Worm (Caenorhabditis elegans): ENCODE data around the gene sqv-6.

sqv-6 gene

DNA sequence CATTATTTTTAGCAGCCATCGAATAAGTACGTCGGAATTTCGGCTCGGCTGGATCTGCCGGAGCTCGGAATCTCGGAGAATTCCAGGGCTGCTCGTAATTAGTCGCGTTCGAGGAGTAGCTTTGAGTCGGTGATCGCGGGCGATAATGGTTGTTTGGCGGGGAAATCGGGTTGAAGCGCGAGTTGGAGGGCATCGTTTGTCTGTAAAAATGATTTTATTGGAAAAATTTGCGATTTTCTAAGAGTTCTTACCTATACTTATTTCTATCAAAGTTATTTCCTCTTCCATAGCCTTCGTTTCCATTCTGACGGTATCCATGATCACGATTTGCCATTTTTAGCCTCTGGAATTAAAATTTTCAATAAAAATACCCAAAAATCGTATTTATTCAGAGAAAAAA is 38.8 kb upstream of the sqv-6 start, which contains the start of gene Y50D4C.5:
Gene Y50D4C.5 (minus strand): TSS at position 345 of the 400 bp plus-strand sequence.
- TF ChIP-seq C08G9.2 (tag; optimal IDR thresholded peaks at IDR 0.05) (no peak), pha-2 (tag; optimal IDR thresholded peaks at IDR 0.05) (no peak), elt-2 (tag; optimal IDR thresholded peaks at IDR 0.05) (no peak), pax-1 (tag; optimal IDR thresholded peaks at IDR 0.05) (no peak), nfya-1 (tag; optimal IDR thresholded peaks at IDR 0.05) (no peak), K02D7.2 (tag; optimal IDR thresholded peaks at IDR 0.05) (no peak), lin-11 (tag; optimal IDR thresholded peaks at IDR 0.05) (no peak)

DNA sequence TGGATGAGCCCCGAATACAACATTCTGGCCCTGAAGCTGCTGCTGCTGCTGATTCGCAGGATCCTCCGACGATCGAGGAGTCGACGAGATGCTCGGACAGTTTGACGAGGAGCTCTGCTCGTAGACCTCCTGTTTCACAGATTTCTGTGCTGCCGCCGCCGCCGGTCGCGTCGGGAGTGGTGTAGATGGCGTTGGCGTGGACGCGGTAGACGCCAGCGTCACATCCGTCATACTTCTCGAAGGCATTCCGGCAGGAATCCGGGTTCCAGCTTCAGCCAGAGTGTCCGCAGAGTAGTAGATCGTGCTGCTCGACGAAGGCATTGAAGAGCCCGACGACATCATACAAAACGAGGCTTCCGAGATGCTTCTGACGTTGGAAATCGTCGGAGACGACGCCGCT is 36.6 kb upstream of the sqv-6 start:
- peak; percentile 16 for TF ChIP-seq hlh-6 (tag; optimal IDR thresholded peaks at IDR 0.05)
- no peak for TF ChIP-seq fax-1 (tag; optimal IDR thresholded peaks at IDR 0.05)
- TF ChIP-seq madf-2 (tag; optimal IDR thresholded peaks at IDR 0.05), result no peak
- no peak for TF ChIP-seq lin-11 (tag; optimal IDR thresholded peaks at IDR 0.05)
- no peak for TF ChIP-seq tbx-7 (tag; optimal IDR thresholded peaks at IDR 0.05)

DNA sequence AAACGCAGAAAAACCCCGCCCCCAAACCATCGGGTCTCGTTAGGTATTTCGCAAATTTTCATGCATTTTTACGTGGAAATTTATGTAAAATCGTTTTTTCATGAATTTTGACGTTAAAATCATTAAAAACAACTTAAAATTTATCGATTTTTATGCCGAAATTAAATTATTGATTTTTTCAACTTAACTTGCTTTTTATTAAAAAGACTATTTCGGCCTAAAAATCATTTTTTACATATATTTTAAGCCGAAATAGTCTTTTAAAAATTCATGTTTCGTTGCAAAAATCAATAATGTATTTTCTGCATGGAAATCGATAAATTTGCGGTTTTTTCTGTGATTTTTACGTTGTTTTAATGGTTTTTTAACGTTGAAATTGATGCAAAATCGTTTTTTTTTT is 31.0 kb upstream of the sqv-6 start:
- no peak for TF ChIP-seq eyg-1 (tag; optimal IDR thresholded peaks at IDR 0.05)
- TF ChIP-seq pax-1 (tag; optimal IDR thresholded peaks at IDR 0.05), result no peak

- TF ChIP-seq che-1 (tag; optimal IDR thresholded peaks at IDR 0.05) (no peak), elt-2 (tag; optimal IDR thresholded peaks at IDR 0.05) (no peak), unc-3 (GFP tag; conservative IDR thresholded peaks at IDR 0.05) (no peak), unc-3 (tag; optimal IDR thresholded peaks at IDR 0.05) (no peak), fkh-6 (tag; optimal IDR thresholded peaks at IDR 0.05) (no peak)
Measured at ce11 chrV:990300-990699, 25.7 kb upstream of the sqv-6 start.

DNA sequence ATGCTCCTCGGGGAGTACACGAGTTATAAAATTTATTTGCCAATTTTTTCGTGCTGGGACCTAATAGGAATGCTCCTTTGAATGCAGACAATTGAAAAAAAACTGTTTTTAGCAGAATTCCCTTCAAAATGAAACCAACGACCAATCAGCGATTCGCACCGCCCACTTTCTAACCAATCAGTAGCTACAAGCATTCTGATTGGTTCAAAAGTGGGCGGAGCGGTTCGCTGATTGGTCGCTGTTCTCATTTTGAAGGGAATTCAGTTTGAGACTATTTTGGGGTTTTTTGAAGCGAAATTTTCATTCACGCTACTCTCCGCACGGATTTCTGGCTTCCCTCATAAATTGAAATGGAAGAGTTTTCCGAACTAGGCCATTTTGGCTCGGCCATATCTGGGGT is 18.5 kb upstream of the sqv-6 start:
- TF ChIP-seq ceh-6 (GFP tag; optimal IDR thresholded peaks at IDR 0.05) (no peak), nfya-1 (tag; optimal IDR thresholded peaks at IDR 0.05) (peak; percentile 92), ttx-3 (tag; optimal IDR thresholded peaks at IDR 0.05) (no peak), ceh-48 (tag; optimal IDR thresholded peaks at IDR 0.05) (no peak)

- TF ChIP-seq pros-1 (tag; optimal IDR thresholded peaks at IDR 0.05) (no peak), unc-86 (tag; optimal IDR thresholded peaks at IDR 0.05) (no peak), che-1 (tag; optimal IDR thresholded peaks at IDR 0.05) (no peak), pag-3 (tag; optimal IDR thresholded peaks at IDR 0.05; ENCODE audit: borderline replicate concordance) (no peak), lin-11 (tag; optimal IDR thresholded peaks at IDR 0.05) (no peak), ceh-19 (GFP tag; optimal IDR thresholded peaks at IDR 0.05) (no peak), sox-4 (tag; optimal IDR thresholded peaks at IDR 0.05) (no peak), fkh-6 (tag; optimal IDR thresholded peaks at IDR 0.05) (no peak), hlh-15 (tag; optimal IDR thresholded peaks at IDR 0.05) (no peak), lim-6 (tag; optimal IDR thresholded peaks at IDR 0.05) (no peak), elt-2 (tag; optimal IDR thresholded peaks at IDR 0.05) (no peak), ceh-48 (tag; optimal IDR thresholded peaks at IDR 0.05) (no peak)
Measured at ce11 chrV:982281-982756, 17.7 kb upstream of the sqv-6 start, which contains the start of the genes Y50D4C.12 and unc-34. Gene Y50D4C.12, plus strand, starts transcription at chrV:982581. Gene unc-34, plus strand, starts transcription at chrV:982706.

DNA sequence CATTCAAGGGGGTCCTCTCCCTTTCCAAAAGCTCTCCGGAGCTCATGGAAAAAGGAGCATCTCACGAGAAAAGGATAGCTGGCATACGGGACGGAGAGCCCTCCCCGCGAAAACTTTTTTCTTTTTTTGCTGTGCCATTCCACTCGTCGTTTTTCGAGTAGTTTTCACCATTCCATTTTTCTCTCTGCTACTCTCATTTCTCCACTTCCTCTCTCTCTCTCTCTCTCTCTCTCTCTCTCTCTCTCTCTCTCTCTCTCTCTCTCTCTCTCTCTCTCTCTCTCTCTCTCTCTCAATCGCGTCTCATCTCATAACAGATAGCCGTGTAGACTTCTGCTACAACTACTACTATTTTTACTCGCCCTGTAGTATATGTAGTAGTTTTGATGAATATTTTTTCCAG is 15.1 kb upstream of the sqv-6 start:
- no peak for TF ChIP-seq madf-2 (tag; optimal IDR thresholded peaks at IDR 0.05)
- no peak for TF ChIP-seq ceh-18 (tag; optimal IDR thresholded peaks at IDR 0.05)
- TF ChIP-seq elt-2 (tag; optimal IDR thresholded peaks at IDR 0.05), result no peak
- TF ChIP-seq nhr-232 (tag; optimal IDR thresholded peaks at IDR 0.05), result no peak
- TF ChIP-seq nfya-1 (tag; optimal IDR thresholded peaks at IDR 0.05), result peak; percentile 42
- TF ChIP-seq hlh-13 (GFP tag; optimal IDR thresholded peaks at IDR 0.05), result peak; percentile 27
- no peak for TF ChIP-seq sox-2 (GFP tag; IDR thresholded peaks at IDR 0.05)
- TF ChIP-seq ceh-9 (tag; optimal IDR thresholded peaks at IDR 0.05), result no peak
